Fruit fly (Drosophila melanogaster) whole organism, embryonic: ENCODE measurements around the gene CG32845.
A peak's percentile ranks its signal among the peaks of the same experiment; 100 is the strongest.

Source experiments
- Atf3 ChIP-seq: fragments of 200-800 bp; sonication (Bioruptor generic); optimal IDR thresholded peaks from 3 replicates; lab custom pipeline; 2016; ENCODE audit warnings: missing biosample characterization, missing genetic modification characterization
- B-H1 ChIP-seq: fragments of 200-800 bp; sonication (Bioruptor generic); IDR thresholded peaks from 3 replicates; pipeline ENCODE4 v1.3.6; 2022; ENCODE audit warnings: missing biosample characterization, missing genetic modification characterization
- CG10209 ChIP-seq: fragments of 200-800 bp; sonication (Bioruptor generic); optimal IDR thresholded peaks from 3 replicates; lab custom pipeline; 2017; ENCODE audit warnings: missing biosample characterization, mild to moderate bottlenecking, missing genetic modification characterization, missing genetic modification reagents
- CG10267 ChIP-seq: fragments of 200-800 bp; sonication (Bioruptor generic); optimal IDR thresholded peaks from 2 replicates; lab custom pipeline; 2018; ENCODE audit warnings: missing biosample characterization, mild to moderate bottlenecking, missing genetic modification characterization, moderate library complexity
- CG10321 ChIP-seq: fragments of 200-800 bp; sonication (Bioruptor generic); IDR thresholded peaks from 2 replicates; pipeline ENCODE4 v1.3.6; 2022; ENCODE audit warnings: missing biosample characterization, missing genetic modification characterization
- CG12299 ChIP-seq: fragments of 200-800 bp; sonication (Bioruptor generic); optimal IDR thresholded peaks from 2 replicates; lab custom pipeline; 2018; ENCODE audit warnings: missing biosample characterization, mild to moderate bottlenecking, missing genetic modification characterization
- CG12391 ChIP-seq: fragments of 200-800 bp; sonication (Bioruptor generic); optimal IDR thresholded peaks from 3 replicates; lab custom pipeline; 2018; ENCODE audit warnings: missing biosample characterization, mild to moderate bottlenecking, missing genetic modification characterization, moderate library complexity
- CG1529 ChIP-seq: fragments of 200-800 bp; sonication (Bioruptor generic); optimal IDR thresholded peaks from 3 replicates; lab custom pipeline; 2018; ENCODE audit warnings: missing biosample characterization, missing genetic modification characterization
- CG1832 ChIP-seq: fragments of 200-800 bp; sonication (Bioruptor generic); optimal IDR thresholded peaks from 2 replicates; lab custom pipeline; 2017; ENCODE audit warnings: missing biosample characterization, mild to moderate bottlenecking, missing genetic modification characterization, inconsistent platforms
- CG2875 ChIP-seq: fragments of 200-800 bp; sonication (Bioruptor generic); optimal IDR thresholded peaks from 2 replicates; lab custom pipeline; 2017; ENCODE audit warnings: missing biosample characterization, mild to moderate bottlenecking, missing genetic modification characterization, missing genetic modification reagents
- CG30431 ChIP-seq: fragments of 200-800 bp; sonication (Bioruptor generic); optimal IDR thresholded peaks from 2 replicates; lab custom pipeline; 2017; ENCODE audit warnings: missing biosample characterization, missing genetic modification characterization
- CG3847 ChIP-seq: fragments of 200-800 bp; sonication (Bioruptor generic); IDR thresholded peaks from 2 replicates; pipeline ENCODE4 v1.3.6; 2022; ENCODE audit warnings: missing biosample characterization, missing genetic modification characterization
- CG42726 ChIP-seq: fragments of 200-800 bp; sonication (Bioruptor generic); IDR thresholded peaks from 2 replicates; pipeline ENCODE4 v1.3.6; 2022; ENCODE audit warnings: missing biosample characterization, missing genetic modification characterization; ENCODE audit not compliant: partially characterized antibody
- CG4282 ChIP-seq: fragments of 200-800 bp; sonication (Bioruptor generic); optimal IDR thresholded peaks from 2 replicates; lab custom pipeline; 2016; ENCODE audit warnings: missing biosample characterization, missing genetic modification characterization
- CG6272 ChIP-seq: fragments of 200-800 bp; sonication (Bioruptor generic); IDR thresholded peaks from 2 replicates; pipeline ENCODE4 v1.3.6; 2022; ENCODE audit warnings: missing biosample characterization, missing genetic modification characterization
- CG6689 ChIP-seq: fragments of 200-800 bp; sonication (Bioruptor generic); IDR thresholded peaks from 2 replicates; pipeline ENCODE4 v1.3.6; 2022; ENCODE audit warnings: missing biosample characterization, missing genetic modification characterization
- CG7357 ChIP-seq: fragments of 200-800 bp; sonication (Bioruptor generic); IDR thresholded peaks from 3 replicates; pipeline ENCODE4 v1.3.6; 2022; ENCODE audit warnings: missing biosample characterization, missing genetic modification characterization
- CG7372 ChIP-seq: fragments of 200-800 bp; sonication (Bioruptor generic); IDR thresholded peaks from 2 replicates; pipeline ENCODE4 v1.3.6; 2022; ENCODE audit warnings: missing biosample characterization, missing genetic modification characterization
- CG7987 ChIP-seq: fragments of 200-800 bp; sonication (Bioruptor generic); optimal IDR thresholded peaks from 2 replicates; lab custom pipeline; 2018; ENCODE audit warnings: missing biosample characterization, mild to moderate bottlenecking, missing genetic modification characterization, moderate library complexity
- CG8281 ChIP-seq: fragments of 200-800 bp; sonication (Bioruptor generic); optimal IDR thresholded peaks from 2 replicates; lab custom pipeline; 2018; ENCODE audit warnings: missing biosample characterization, mild to moderate bottlenecking, missing genetic modification characterization, moderate library complexity
- CG9215 ChIP-seq: fragments of 200-800 bp; sonication (Bioruptor generic); IDR thresholded peaks from 2 replicates; pipeline ENCODE4 v1.3.6; 2022; ENCODE audit warnings: missing biosample characterization, missing genetic modification characterization
- CG9817 ChIP-seq: fragments of 200-800 bp; sonication (Bioruptor generic); optimal IDR thresholded peaks from 2 replicates; lab custom pipeline; 2018; ENCODE audit warnings: missing biosample characterization, mild to moderate bottlenecking, missing genetic modification characterization, moderate library complexity
- CkIIα-i1 ChIP-seq: fragments of 200-800 bp; sonication (Bioruptor generic); IDR thresholded peaks from 2 replicates; pipeline ENCODE4 v1.3.6; 2022; ENCODE audit warnings: missing biosample characterization, missing genetic modification characterization
- Fer2 ChIP-seq: fragments of 200-800 bp; sonication (Bioruptor generic); optimal IDR thresholded peaks from 2 replicates; lab custom pipeline; 2018; ENCODE audit warnings: missing biosample characterization, mild to moderate bottlenecking, missing genetic modification characterization, moderate library complexity
- Fer3 ChIP-seq: fragments of 200-800 bp; sonication (Bioruptor generic); optimal IDR thresholded peaks from 2 replicates; lab custom pipeline; 2018; ENCODE audit warnings: missing biosample characterization, mild to moderate bottlenecking, missing genetic modification characterization, moderate library complexity
- HLH3B ChIP-seq: fragments of 200-800 bp; sonication (Bioruptor generic); IDR thresholded peaks from 2 replicates; pipeline ENCODE4 v1.3.6; 2022; ENCODE audit warnings: missing biosample characterization, missing genetic modification characterization
- Jarid2 ChIP-seq: fragments of 200-800 bp; sonication (Bioruptor generic); optimal IDR thresholded peaks from 3 replicates; lab custom pipeline; 2017; ENCODE audit warnings: mild to moderate bottlenecking, missing biosample characterization, missing genetic modification reagents, missing genetic modification characterization
- Lpt ChIP-seq: fragments of >200 bp; optimal IDR thresholded peaks from 2 replicates; lab custom pipeline; 2018; ENCODE audit warnings: missing biosample characterization, missing genetic modification characterization
- NC2β ChIP-seq: fragments of 200-800 bp; sonication (Bioruptor generic); optimal IDR thresholded peaks from 2 replicates; lab custom pipeline; 2016; ENCODE audit warnings: missing biosample characterization, missing genetic modification characterization
- Nf-YC ChIP-seq: fragments of 200-800 bp; optimal IDR thresholded peaks from 3 replicates; lab custom pipeline; 2019; ENCODE audit warnings: missing biosample characterization, mild to moderate bottlenecking, missing genetic modification characterization, moderate library complexity
- Oaz ChIP-seq: fragments of 200-800 bp; sonication (Bioruptor generic); IDR thresholded peaks from 2 replicates; pipeline ENCODE4 v1.3.6; 2022; ENCODE audit warnings: missing biosample characterization, missing genetic modification characterization
- Ravus ChIP-seq: fragments of 200-800 bp; sonication (Bioruptor generic); IDR thresholded peaks from 2 replicates; pipeline ENCODE4 v1.3.6; 2022; ENCODE audit warnings: missing biosample characterization, missing genetic modification characterization
- Sry-δ ChIP-seq: fragments of 200-800 bp; sonication (Bioruptor generic); optimal IDR thresholded peaks from 2 replicates; lab custom pipeline; 2016; ENCODE audit warnings: missing biosample characterization, missing genetic modification characterization
- YL-1 ChIP-seq: fragments of 200-800 bp; sonication (Bioruptor generic); optimal IDR thresholded peaks from 3 replicates; lab custom pipeline; 2017; ENCODE audit warnings: missing biosample characterization, mild to moderate bottlenecking, missing genetic modification characterization
- ac ChIP-seq: fragments of 200-800 bp; sonication (Bioruptor generic); optimal IDR thresholded peaks from 3 replicates; lab custom pipeline; 2017; ENCODE audit warnings: missing biosample characterization, mild to moderate bottlenecking, missing genetic modification characterization
- bowl ChIP-seq: fragments of 200-800 bp; sonication (Bioruptor generic); IDR thresholded peaks from 2 replicates; pipeline ENCODE4 v1.3.6; 2022; ENCODE audit warnings: missing biosample characterization, missing genetic modification characterization
- cg ChIP-seq: fragments of 200-800 bp; sonication (Bioruptor generic); optimal IDR thresholded peaks from 3 replicates; lab custom pipeline; 2019; ENCODE audit warnings: missing biosample characterization, mild to moderate bottlenecking, missing genetic modification characterization, moderate library complexity
- crp ChIP-seq, 2 experiments: fragments of 200-800 bp; sonication (Bioruptor generic); optimal IDR thresholded peaks; 2 replicates in 1 of 2; 3 replicates in 1 of 2; lab custom pipeline; 2017; ENCODE audit warnings: missing biosample characterization in 2 of 2, missing genetic modification characterization in 2 of 2, mild to moderate bottlenecking in 1 of 2, moderate library complexity in 1 of 2
- gcm ChIP-seq: fragments of 200-800 bp; sonication (Bioruptor generic); optimal IDR thresholded peaks from 2 replicates; lab custom pipeline; 2019; ENCODE audit warnings: missing biosample characterization, mild to moderate bottlenecking, missing genetic modification characterization, moderate library complexity
- gcm2 ChIP-seq: fragments of 200-800 bp; sonication (Bioruptor generic); optimal IDR thresholded peaks from 2 replicates; lab custom pipeline; 2016; ENCODE audit warnings: missing biosample characterization, missing genetic modification characterization
- ind ChIP-seq: fragments of 200-800 bp; sonication (Bioruptor generic); optimal IDR thresholded peaks from 3 replicates; lab custom pipeline; 2016; ENCODE audit warnings: missing biosample characterization, missing genetic modification characterization
- inv ChIP-seq: fragments of 200-800 bp; sonication (Bioruptor generic); IDR thresholded peaks from 2 replicates; pipeline ENCODE4 v1.3.6; 2022; ENCODE audit warnings: missing biosample characterization, missing genetic modification characterization; ENCODE audit not compliant: partially characterized antibody
- kni ChIP-seq: fragments of 200-800 bp; sonication (Bioruptor generic); optimal IDR thresholded peaks from 3 replicates; lab custom pipeline; 2017; ENCODE audit warnings: mild to moderate bottlenecking, missing biosample characterization, missing genetic modification reagents, missing genetic modification characterization
- lbe ChIP-seq: fragments of 200-800 bp; sonication (Bioruptor generic); optimal IDR thresholded peaks from 2 replicates; lab custom pipeline; 2016; ENCODE audit warnings: missing biosample characterization, mild to moderate bottlenecking, missing genetic modification characterization
- lola ChIP-seq, 3 experiments: fragments of >200 bp in 2 of 3; fragments of 200-800 bp in 1 of 3; sonication (Bioruptor generic) in 1 of 3; optimal IDR thresholded peaks; 2 replicates each; lab custom pipeline; 2017 to 2019; ENCODE audit warnings: missing biosample characterization in 3 of 3, missing genetic modification characterization in 3 of 3, mild to moderate bottlenecking in 1 of 3, moderate library complexity in 1 of 3
- rib ChIP-seq: fragments of 200-800 bp; sonication (Bioruptor generic); IDR thresholded peaks from 2 replicates; pipeline ENCODE4 v1.3.6; 2022; ENCODE audit warnings: missing biosample characterization, missing genetic modification characterization
- scrt ChIP-seq: fragments of 200-800 bp; sonication (Bioruptor generic); optimal IDR thresholded peaks from 2 replicates; lab custom pipeline; 2018; ENCODE audit warnings: missing biosample characterization, mild to moderate bottlenecking, missing genetic modification characterization, moderate library complexity
- seq ChIP-seq: fragments of 200-800 bp; sonication (Bioruptor generic); IDR thresholded peaks from 2 replicates; pipeline ENCODE4 v1.3.6; 2022; ENCODE audit warnings: missing biosample characterization, missing genetic modification characterization
- sr ChIP-seq: fragments of 200-800 bp; sonication (Bioruptor generic); IDR thresholded peaks from 3 replicates; pipeline ENCODE4 v1.3.6; 2022; ENCODE audit warnings: missing biosample characterization, missing genetic modification characterization
- ssp ChIP-seq: fragments of 200-800 bp; sonication (Bioruptor generic); IDR thresholded peaks from 2 replicates; pipeline ENCODE4 v1.3.6; 2022; ENCODE audit warnings: missing biosample characterization, missing genetic modification characterization

The CG32845 gene

dm6 chr3L:270760-271500, 2.3 kb downstream of the CG32845 start, which contains the start of gene miple2 (continued):
- TF ChIP-seq gcm2 (peak; percentile 4), NC2β (GFP tag; lab: Kevin White, UChicago) (no peak), CG1832 (GFP tag; lab: Kevin White, UChicago) (no peak), CG9215 (GFP tag; lab: Robert Waterston, UW) (no peak), cg (peak; percentile 91), CG12391 (tag; lab: Kevin White, UChicago) (peak; percentile 46), seq (GFP tag; lab: Robert Waterston, UW) (no peak), Ravus (GFP tag; lab: Robert Waterston, UW) (no peak), crp (GFP tag; optimal IDR thresholded peaks at IDR 0.05; lab: Kevin White, UChicago) (no peak), CG10209 (GFP tag; lab: Kevin White, UChicago) (peak; percentile 59), CG6689 (GFP tag; lab: Robert Waterston, UW) (no peak), rib (GFP tag; lab: Robert Waterston, UW) (0 out of 2 replicates have a peak, but pooled peaks have one; percentile 38), CkIIα-i1 (GFP tag; lab: Robert Waterston, UW) (no peak), CG10321 (GFP tag; lab: Robert Waterston, UW) (no peak), HLH3B (no peak), CG30431 (GFP tag; lab: Kevin White, UChicago) (peak; percentile 1), CG9817 (tag; lab: Kevin White, UChicago) (no peak), Fer2 (no peak), kni (GFP tag; lab: Kevin White, UChicago) (peak; percentile 94), CG10267 (peak; percentile 15), CG7987 (peak; percentile 36), CG3847 (GFP tag; lab: Robert Waterston, UW) (no peak), sr (GFP tag; lab: Robert Waterston, UW) (no peak), Lpt (GFP tag; lab: Kevin White, UChicago) (no peak), CG4282 (GFP tag; lab: Kevin White, UChicago) (no peak), Sry-δ (no peak), scrt (GFP tag; lab: Kevin White, UChicago) (peak; percentile 11), YL-1 (peak; percentile 4), Nf-YC (tag; lab: Kevin White, UChicago) (peak; percentile 35), CG12299 (tag; lab: Kevin White, UChicago) (peak; percentile 5), inv (GFP tag; lab: Robert Waterston, UW) (no peak), lbe (GFP tag; lab: Kevin White, UChicago) (no peak), CG7357 (GFP tag; lab: Robert Waterston, UW) (no peak), gcm (GFP tag; lab: Kevin White, UChicago) (no peak), bowl (GFP tag; lab: Robert Waterston, UW) (no peak), ac (GFP tag; lab: Kevin White, UChicago) (peak; percentile 40), Atf3 (no peak), CG7372 (GFP tag; lab: Robert Waterston, UW) (no peak), ind (GFP tag; lab: Kevin White, UChicago) (peak; percentile 23), lola (GFP tag; optimal IDR thresholded peaks at IDR 0.05; lab: Kevin White, UChicago) (peak in 1 of 3 experiments; percentile 62), B-H1 (GFP tag; lab: Robert Waterston, UW) (no peak), Fer3 (tag; lab: Kevin White, UChicago) (peak; percentile 15), Jarid2 (GFP tag; lab: Kevin White, UChicago) (no peak), CG42726 (no peak), Oaz (GFP tag; lab: Robert Waterston, UW) (no peak), ssp (no peak), CG2875 (GFP tag; lab: Kevin White, UChicago) (peak; percentile 53), CG8281 (tag; lab: Kevin White, UChicago) (peak; percentile 15), CG6272 (GFP tag; lab: Robert Waterston, UW) (no peak), CG1529 (GFP tag; lab: Kevin White, UChicago) (peak; percentile 55)
